Fruit fly (Drosophila melanogaster) whole organism, embryonic: ENCODE results near the gene CG7907.

Experiments
- Aef1 ChIP-seq: fragments of 200-800 bp; sonication (Bioruptor generic); IDR thresholded peaks from 3 replicates; pipeline ENCODE4 v1.3.6; 2022; ENCODE audit warnings: missing biosample characterization, missing genetic modification characterization
- Bdp1 ChIP-seq: fragments of 200-800 bp; sonication (Bioruptor generic); optimal IDR thresholded peaks from 3 replicates; lab custom pipeline; 2016; ENCODE audit warnings: missing biosample characterization, missing genetic modification characterization
- C15 ChIP-seq: fragments of 200-800 bp; sonication (Bioruptor generic); IDR thresholded peaks from 3 replicates; pipeline ENCODE4 v1.3.6; 2022; ENCODE audit warnings: missing biosample characterization, missing genetic modification characterization
- CG10274 ChIP-seq: fragments of 200-800 bp; sonication (Bioruptor generic); optimal IDR thresholded peaks from 3 replicates; lab custom pipeline; 2017; ENCODE audit warnings: missing biosample characterization, mild to moderate bottlenecking, missing genetic modification characterization
- CG10462 ChIP-seq: fragments of 200-800 bp; sonication (Bioruptor generic); optimal IDR thresholded peaks from 2 replicates; lab custom pipeline; 2016; ENCODE audit warnings: missing biosample characterization, missing genetic modification characterization
- CG10959 ChIP-seq: fragments of 200-800 bp; sonication (Bioruptor generic); IDR thresholded peaks from 2 replicates; pipeline ENCODE4 v1.3.6; 2022; ENCODE audit warnings: missing biosample characterization, missing genetic modification characterization
- CG13287 ChIP-seq: fragments of 200-800 bp; sonication (Bioruptor generic); IDR thresholded peaks from 2 replicates; pipeline ENCODE4 v1.3.6; 2022; ENCODE audit warnings: missing biosample characterization, missing genetic modification characterization; ENCODE audit not compliant: partially characterized antibody
- CG15269 ChIP-seq: fragments of 200-800 bp; sonication (Bioruptor generic); optimal IDR thresholded peaks from 2 replicates; lab custom pipeline; 2018; ENCODE audit warnings: missing biosample characterization, mild to moderate bottlenecking, missing genetic modification characterization, moderate library complexity
- CG1529 ChIP-seq: fragments of 200-800 bp; sonication (Bioruptor generic); optimal IDR thresholded peaks from 3 replicates; lab custom pipeline; 2018; ENCODE audit warnings: missing biosample characterization, missing genetic modification characterization
- CG15601 ChIP-seq: fragments of 200-800 bp; sonication (Bioruptor generic); optimal IDR thresholded peaks from 3 replicates; lab custom pipeline; 2019; ENCODE audit warnings: missing biosample characterization, mild to moderate bottlenecking, missing genetic modification characterization, moderate library complexity
- CG15696 ChIP-seq: fragments of 200-800 bp; sonication (Bioruptor generic); optimal IDR thresholded peaks from 2 replicates; lab custom pipeline; 2019; ENCODE audit warnings: missing biosample characterization, mild to moderate bottlenecking, missing genetic modification characterization, moderate library complexity
- CG16813 ChIP-seq: fragments of 200-800 bp; sonication (Bioruptor generic); IDR thresholded peaks from 3 replicates; pipeline ENCODE4 v1.3.6; 2022; ENCODE audit warnings: missing biosample characterization, missing genetic modification characterization; ENCODE audit not compliant: partially characterized antibody
- CG4424 ChIP-seq: fragments of 200-800 bp; sonication (Bioruptor generic); optimal IDR thresholded peaks from 3 replicates; lab custom pipeline; 2016; ENCODE audit warnings: missing biosample characterization, missing genetic modification characterization
- CG4707 ChIP-seq: fragments of 200-800 bp; sonication (Bioruptor generic); optimal IDR thresholded peaks from 2 replicates; lab custom pipeline; 2018; ENCODE audit warnings: missing biosample characterization, mild to moderate bottlenecking, missing genetic modification characterization, moderate library complexity
- CG5245 ChIP-seq: fragments of 200-800 bp; sonication (Bioruptor generic); optimal IDR thresholded peaks from 3 replicates; lab custom pipeline; 2016; ENCODE audit warnings: missing biosample characterization, missing genetic modification characterization
- CG6689 ChIP-seq: fragments of 200-800 bp; sonication (Bioruptor generic); IDR thresholded peaks from 2 replicates; pipeline ENCODE4 v1.3.6; 2022; ENCODE audit warnings: missing biosample characterization, missing genetic modification characterization
- CG6765 ChIP-seq: fragments of 200-800 bp; sonication (Bioruptor generic); optimal IDR thresholded peaks from 3 replicates; lab custom pipeline; 2017; ENCODE audit warnings: missing biosample characterization, mild to moderate bottlenecking, missing genetic modification characterization
- CG9609 ChIP-seq: fragments of 200-800 bp; sonication (Bioruptor generic); optimal IDR thresholded peaks from 3 replicates; lab custom pipeline; 2016; ENCODE audit warnings: missing biosample characterization, missing genetic modification characterization
- CG9817 ChIP-seq: fragments of 200-800 bp; sonication (Bioruptor generic); optimal IDR thresholded peaks from 2 replicates; lab custom pipeline; 2018; ENCODE audit warnings: missing biosample characterization, mild to moderate bottlenecking, missing genetic modification characterization, moderate library complexity
- Dip2 ChIP-seq: fragments of 200-800 bp; sonication (Bioruptor generic); IDR thresholded peaks from 2 replicates; pipeline ENCODE4 v1.3.6; 2022; ENCODE audit warnings: missing biosample characterization, missing genetic modification characterization
- Eip74EF ChIP-seq, 2 experiments: fragments of 200-800 bp in 1 of 2; fragments of >200 bp in 1 of 2; sonication (Bioruptor generic) in 1 of 2; optimal IDR thresholded peaks; 2 replicates each; lab custom pipeline; 2017 to 2019; ENCODE audit warnings: missing biosample characterization in 2 of 2, missing genetic modification characterization in 2 of 2, mild to moderate bottlenecking in 1 of 2, moderate library complexity in 1 of 2
- Elba2 ChIP-seq: fragments of 200-800 bp; sonication (Bioruptor generic); optimal IDR thresholded peaks from 3 replicates; lab custom pipeline; 2016; ENCODE audit warnings: missing biosample characterization, missing genetic modification characterization
- GATAe ChIP-seq: fragments of 200-800 bp; sonication (Bioruptor generic); conservative IDR thresholded peaks from 2 replicates; pipeline ENCODE4 v1.3.6; 2022; ENCODE audit warnings: missing biosample characterization, missing genetic modification characterization
- HHEX ChIP-seq: fragments of 200-800 bp; sonication (Bioruptor generic); optimal IDR thresholded peaks from 3 replicates; lab custom pipeline; 2017; ENCODE audit warnings: missing biosample characterization, mild to moderate bottlenecking, missing genetic modification characterization, missing genetic modification reagents
- HLH4C ChIP-seq: fragments of 200-800 bp; sonication (Bioruptor generic); IDR thresholded peaks from 3 replicates; pipeline ENCODE4 v1.3.6; 2022; ENCODE audit warnings: missing biosample characterization, missing genetic modification characterization; ENCODE audit not compliant: partially characterized antibody
- Hr51 ChIP-seq, 2 experiments: fragments of 200-800 bp; sonication (Bioruptor generic); optimal IDR thresholded peaks; 2 replicates in 1 of 2; 3 replicates in 1 of 2; lab custom pipeline; 2016 to 2018; ENCODE audit warnings: missing biosample characterization in 2 of 2, missing genetic modification characterization in 2 of 2, mild to moderate bottlenecking in 1 of 2, moderate library complexity in 1 of 2
- Lim3 ChIP-seq: fragments of 200-800 bp; sonication (Bioruptor generic); IDR thresholded peaks from 2 replicates; pipeline ENCODE4 v1.3.6; 2022; ENCODE audit warnings: missing biosample characterization, missing genetic modification characterization
- Med ChIP-seq: fragments of 200-800 bp; sonication (Bioruptor generic); peaks from one replicate; lab custom pipeline; 2016; ENCODE audit warnings: missing biosample characterization, missing genetic modification characterization, mild to moderate bottlenecking, inconsistent platforms, moderate library complexity
- Neu2 ChIP-seq: fragments of 200-800 bp; sonication (Bioruptor generic); optimal IDR thresholded peaks from 3 replicates; lab custom pipeline; 2016; ENCODE audit warnings: missing biosample characterization, missing genetic modification characterization, borderline replicate concordance
- NfI ChIP-seq: fragments of 200-800 bp; sonication (Bioruptor generic); optimal IDR thresholded peaks from 3 replicates; lab custom pipeline; 2018; ENCODE audit warnings: missing biosample characterization, mild to moderate bottlenecking, missing genetic modification characterization, moderate library complexity
- Oaz ChIP-seq: fragments of 200-800 bp; sonication (Bioruptor generic); IDR thresholded peaks from 2 replicates; pipeline ENCODE4 v1.3.6; 2022; ENCODE audit warnings: missing biosample characterization, missing genetic modification characterization
- Opbp ChIP-seq: fragments of 200-800 bp; sonication (Bioruptor generic); IDR thresholded peaks from 3 replicates; pipeline ENCODE4 v1.3.6; 2022; ENCODE audit warnings: missing biosample characterization, missing genetic modification characterization; ENCODE audit not compliant: partially characterized antibody
- Pdp1 ChIP-seq, 2 experiments: fragments of 200-800 bp; sonication (Bioruptor generic); optimal IDR thresholded peaks; 3 replicates each; lab custom pipeline; 2016; ENCODE audit warnings: missing biosample characterization in 2 of 2, missing genetic modification characterization in 2 of 2, mild to moderate bottlenecking in 1 of 2, moderate library complexity in 1 of 2
- Sox100B ChIP-seq: fragments of 200-800 bp; sonication (Bioruptor generic); optimal IDR thresholded peaks from 3 replicates; lab custom pipeline; 2018; ENCODE audit warnings: missing biosample characterization, mild to moderate bottlenecking, missing genetic modification characterization
- chif ChIP-seq, 2 experiments: fragments of 200-800 bp; sonication (Bioruptor generic); optimal IDR thresholded peaks; 3 replicates each; lab custom pipeline; 2016; ENCODE audit warnings: missing biosample characterization in 2 of 2, missing genetic modification characterization in 2 of 2
- cwo ChIP-seq: fragments of 200-800 bp; sonication (Bioruptor generic); optimal IDR thresholded peaks from 3 replicates; lab custom pipeline; 2017; ENCODE audit warnings: missing biosample characterization, missing genetic modification characterization, mild to moderate bottlenecking, moderate library complexity, missing genetic modification reagents
- dm ChIP-seq: fragments of 200-800 bp; sonication (Bioruptor generic); optimal IDR thresholded peaks from 3 replicates; lab custom pipeline; 2016; ENCODE audit warnings: missing biosample characterization, missing genetic modification characterization
- ems ChIP-seq: fragments of 200-800 bp; sonication (Bioruptor generic); optimal IDR thresholded peaks from 3 replicates; lab custom pipeline; 2016; ENCODE audit warnings: missing biosample characterization, missing genetic modification characterization
- fru ChIP-seq: fragments of >200 bp; optimal IDR thresholded peaks from 2 replicates; lab custom pipeline; 2017
- ftz-f1 ChIP-seq: fragments of 200-800 bp; sonication (Bioruptor generic); optimal IDR thresholded peaks from 2 replicates; lab custom pipeline; 2016; ENCODE audit warnings: missing biosample characterization, missing genetic modification characterization
- luna ChIP-seq: fragments of 200-800 bp; sonication (Bioruptor generic); optimal IDR thresholded peaks from 2 replicates; lab custom pipeline; 2016; ENCODE audit warnings: missing biosample characterization, missing genetic modification characterization
- pan ChIP-seq, 4 experiments: fragments of >200 bp in 3 of 4; fragments of 200-800 bp in 1 of 4; sonication (Bioruptor generic) in 1 of 4; optimal IDR thresholded peaks in 3 of 4; IDR thresholded peaks in 1 of 4; 2 replicates each; pipeline versions ENCODE4 v1.3.6 to Lab custom; 2017 to 2022; ENCODE audit warnings: missing biosample characterization in 2 of 4, missing genetic modification characterization in 2 of 4, mixed read lengths in 1 of 4
- seq ChIP-seq: fragments of 200-800 bp; sonication (Bioruptor generic); IDR thresholded peaks from 2 replicates; pipeline ENCODE4 v1.3.6; 2022; ENCODE audit warnings: missing biosample characterization, missing genetic modification characterization
- sim ChIP-seq: fragments of 200-800 bp; sonication (Bioruptor generic); IDR thresholded peaks from 2 replicates; pipeline ENCODE4 v1.3.6; 2022; ENCODE audit warnings: missing biosample characterization, missing genetic modification characterization
- slp2 ChIP-seq: fragments of 200-800 bp; sonication (Bioruptor generic); optimal IDR thresholded peaks from 2 replicates; lab custom pipeline; 2016; ENCODE audit warnings: missing biosample characterization, missing genetic modification characterization
- tap ChIP-seq: fragments of 200-800 bp; optimal IDR thresholded peaks from 3 replicates; lab custom pipeline; 2019; ENCODE audit warnings: missing biosample characterization, mild to moderate bottlenecking, missing genetic modification characterization, moderate library complexity
- wdn ChIP-seq: fragments of 200-800 bp; sonication (Bioruptor generic); IDR thresholded peaks from 2 replicates; pipeline ENCODE4 v1.3.6; 2022; ENCODE audit warnings: missing biosample characterization, missing genetic modification characterization
- wek ChIP-seq: fragments of 200-800 bp; sonication (Bioruptor generic); optimal IDR thresholded peaks from 3 replicates; lab custom pipeline; 2018; ENCODE audit warnings: missing biosample characterization, mild to moderate bottlenecking, missing genetic modification characterization, moderate library complexity
- yki ChIP-seq: fragments of >200 bp; optimal IDR thresholded peaks from 3 replicates; lab custom pipeline; 2018

The CG7907 gene

dm6 chr3R:21359375-21360191, 44.0 kb upstream of the CG7907 start (continued):
- TF ChIP-seq Dip2 (GFP tag; lab: Robert Waterston, UW) (no peak), Eip74EF (GFP tag; optimal IDR thresholded peaks at IDR 0.05; lab: Kevin White, UChicago) (no peak), wdn (GFP tag; lab: Robert Waterston, UW) (no peak), HHEX (GFP tag; lab: Kevin White, UChicago) (no peak), Oaz (GFP tag; lab: Robert Waterston, UW) (no peak), CG6765 (GFP tag; lab: Kevin White, UChicago) (no peak), CG4424 (GFP tag; lab: Kevin White, UChicago) (no peak), fru (lab: Kevin White, UChicago) (no peak), CG15269 (tag; lab: Kevin White, UChicago) (no peak), ems (GFP tag; lab: Kevin White, UChicago) (no peak), Hr51 (GFP tag; optimal IDR thresholded peaks at IDR 0.05; lab: Kevin White, UChicago) (no peak), Opbp (GFP tag; lab: Robert Waterston, UW) (0 out of 3 replicates have a peak, but pooled peaks have one; percentile 45), tap (tag; lab: Kevin White, UChicago) (no peak), slp2 (GFP tag; lab: Kevin White, UChicago) (no peak), seq (no peak), cwo (no peak), CG10462 (no peak), Elba2 (GFP tag; lab: Kevin White, UChicago) (peak; percentile 17), CG16813 (GFP tag; lab: Robert Waterston, UW) (peak; percentile 72), CG15601 (no peak), GATAe (GFP tag; lab: Robert Waterston, UW) (no peak), ftz-f1 (GFP tag; lab: Kevin White, UChicago) (no peak), CG9817 (tag; lab: Kevin White, UChicago) (no peak), dm (no peak), Med (GFP tag; lab: Kevin White, UChicago) (no peak), Neu2 (GFP tag; lab: Kevin White, UChicago) (no peak), pan (optimal IDR thresholded peaks at IDR 0.05; lab: Kevin White, UChicago) (no peak), pan (GFP tag; optimal IDR thresholded peaks at IDR 0.05 in 1 of 2, IDR thresholded peaks at IDR 0.05 in 1 of 2) (no peak), CG15696 (tag; lab: Kevin White, UChicago) (no peak), CG5245 (GFP tag; lab: Kevin White, UChicago) (no peak), Sox100B (GFP tag; lab: Kevin White, UChicago) (no peak), Aef1 (GFP tag; lab: Robert Waterston, UW) (no peak), Bdp1 (GFP tag; lab: Kevin White, UChicago) (no peak), CG4707 (GFP tag; lab: Kevin White, UChicago) (no peak), CG9609 (GFP tag; lab: Kevin White, UChicago) (no peak), CG10959 (no peak), Lim3 (GFP tag; lab: Robert Waterston, UW) (no peak), HLH4C (peak; percentile 69; the same call in 2 of the 3 replicates), C15 (no peak), Pdp1 (GFP tag; optimal IDR thresholded peaks at IDR 0.05; lab: Kevin White, UChicago) (no peak), CG10274 (GFP tag; lab: Kevin White, UChicago) (no peak), luna (GFP tag; lab: Kevin White, UChicago) (no peak), wek (GFP tag; lab: Kevin White, UChicago) (no peak), CG13287 (peak; percentile 71), CG1529 (GFP tag; lab: Kevin White, UChicago) (no peak), yki (lab: Kevin White, UChicago) (no peak), chif (GFP tag; optimal IDR thresholded peaks at IDR 0.05; lab: Kevin White, UChicago) (no peak), NfI (GFP tag; lab: Kevin White, UChicago) (no peak), CG6689 (no peak), sim (no peak)
